Fruit fly (Drosophila melanogaster) whole organism, embryonic: ENCODE measurements around the gene Muc91C.

ENCODE experiments used
- ATbp ChIP-seq: fragments of 200-800 bp; sonication (Bioruptor generic); optimal IDR thresholded peaks from 2 replicates; lab custom pipeline; 2017; ENCODE audit warnings: missing biosample characterization, mild to moderate bottlenecking, missing genetic modification characterization, missing genetic modification reagents
- Adf1 ChIP-seq: fragments of 200-800 bp; sonication (Bioruptor generic); IDR thresholded peaks from 2 replicates; pipeline ENCODE4 v1.3.6; 2022; ENCODE audit warnings: missing biosample characterization, missing genetic modification characterization
- CG10565 ChIP-seq: fragments of 200-800 bp; sonication (Bioruptor generic); optimal IDR thresholded peaks from 3 replicates; lab custom pipeline; 2016; ENCODE audit warnings: missing biosample characterization, mild to moderate bottlenecking, missing genetic modification characterization
- CG11723 ChIP-seq: fragments of 200-800 bp; sonication (Bioruptor generic); optimal IDR thresholded peaks from 2 replicates; lab custom pipeline; 2017; ENCODE audit warnings: missing biosample characterization, mild to moderate bottlenecking, missing genetic modification characterization
- CG14050 ChIP-seq: fragments of 200-800 bp; sonication (Bioruptor generic); IDR thresholded peaks from 3 replicates; pipeline ENCODE4 v1.3.6; 2022; ENCODE audit warnings: missing biosample characterization, missing genetic modification characterization
- CG1529 ChIP-seq: fragments of 200-800 bp; sonication (Bioruptor generic); optimal IDR thresholded peaks from 3 replicates; lab custom pipeline; 2018; ENCODE audit warnings: missing biosample characterization, missing genetic modification characterization
- CG17361 ChIP-seq: fragments of 200-800 bp; sonication (Bioruptor generic); IDR thresholded peaks from 3 replicates; pipeline ENCODE4 v1.3.6; 2022; ENCODE audit warnings: missing biosample characterization, missing genetic modification characterization
- CG18262 ChIP-seq: fragments of 200-800 bp; optimal IDR thresholded peaks from 3 replicates; lab custom pipeline; 2019; ENCODE audit warnings: missing biosample characterization, mild to moderate bottlenecking, missing genetic modification characterization, moderate library complexity
- CG18476 ChIP-seq: fragments of 200-800 bp; sonication (Bioruptor generic); optimal IDR thresholded peaks from 2 replicates; lab custom pipeline; 2016; ENCODE audit warnings: missing biosample characterization, mild to moderate bottlenecking, missing genetic modification characterization
- CG2129 ChIP-seq: fragments of 200-800 bp; sonication (Bioruptor generic); IDR thresholded peaks from 2 replicates; pipeline ENCODE4 v1.3.6; 2022; ENCODE audit warnings: missing biosample characterization, missing genetic modification characterization; ENCODE audit not compliant: partially characterized antibody
- CG31365 ChIP-seq: fragments of 200-800 bp; sonication (Bioruptor generic); optimal IDR thresholded peaks from 2 replicates; lab custom pipeline; 2018; ENCODE audit warnings: missing biosample characterization, mild to moderate bottlenecking, missing genetic modification characterization
- CG3407 ChIP-seq: fragments of 200-800 bp; sonication (Bioruptor generic); optimal IDR thresholded peaks from 2 replicates; lab custom pipeline; 2018; ENCODE audit warnings: missing biosample characterization, mild to moderate bottlenecking, missing genetic modification characterization
- CG42726 ChIP-seq: fragments of 200-800 bp; sonication (Bioruptor generic); IDR thresholded peaks from 2 replicates; pipeline ENCODE4 v1.3.6; 2022; ENCODE audit warnings: missing biosample characterization, missing genetic modification characterization; ENCODE audit not compliant: partially characterized antibody
- CG4617 ChIP-seq: fragments of 200-800 bp; sonication (Bioruptor generic); optimal IDR thresholded peaks from 3 replicates; lab custom pipeline; 2016; ENCODE audit warnings: missing biosample characterization, missing genetic modification characterization, borderline replicate concordance
- CG7963 ChIP-seq: fragments of 200-800 bp; sonication (Bioruptor generic); IDR thresholded peaks from 3 replicates; pipeline ENCODE4 v1.3.6; 2022; ENCODE audit warnings: missing biosample characterization, missing genetic modification characterization; ENCODE audit not compliant: partially characterized antibody
- CG8290 ChIP-seq, 3 experiments: fragments of 200-800 bp; sonication (Bioruptor generic); optimal IDR thresholded peaks; 2 replicates each; lab custom pipeline; 2016 to 2019; ENCODE audit warnings: missing biosample characterization in 3 of 3, missing genetic modification characterization in 3 of 3, mild to moderate bottlenecking in 2 of 3, moderate library complexity in 1 of 3
- CG8924 ChIP-seq: fragments of 200-800 bp; optimal IDR thresholded peaks from 3 replicates; lab custom pipeline; 2019; ENCODE audit warnings: missing biosample characterization, mild to moderate bottlenecking, missing genetic modification characterization, moderate library complexity
- CG8944 ChIP-seq: fragments of 200-800 bp; sonication (Bioruptor generic); optimal IDR thresholded peaks from 3 replicates; lab custom pipeline; 2016; ENCODE audit warnings: missing biosample characterization, missing genetic modification characterization
- CoRest ChIP-seq: fragments of 200-800 bp; sonication (Bioruptor generic); optimal IDR thresholded peaks from 3 replicates; lab custom pipeline; 2018; ENCODE audit warnings: missing biosample characterization, mild to moderate bottlenecking, missing genetic modification characterization, moderate library complexity
- D ChIP-seq, 2 experiments: fragments of 200-800 bp in 1 of 2; fragments of >200 bp in 1 of 2; sonication (Bioruptor generic) in 1 of 2; optimal IDR thresholded peaks; 2 replicates in 1 of 2; 3 replicates in 1 of 2; lab custom pipeline; 2017; ENCODE audit warnings: mild to moderate bottlenecking in 1 of 2, missing biosample characterization in 1 of 2, missing genetic modification characterization in 1 of 2, missing genetic modification reagents in 1 of 2
- D19B ChIP-seq: fragments of 200-800 bp; sonication (Bioruptor generic); optimal IDR thresholded peaks from 2 replicates; lab custom pipeline; 2017; ENCODE audit warnings: missing biosample characterization, mild to moderate bottlenecking, missing genetic modification characterization
- Drgx ChIP-seq: fragments of 200-800 bp; sonication (Bioruptor generic); IDR thresholded peaks from 2 replicates; pipeline ENCODE4 v1.3.6; 2022; ENCODE audit warnings: missing biosample characterization, missing genetic modification characterization
- HLH3B ChIP-seq: fragments of 200-800 bp; sonication (Bioruptor generic); IDR thresholded peaks from 2 replicates; pipeline ENCODE4 v1.3.6; 2022; ENCODE audit warnings: missing biosample characterization, missing genetic modification characterization
- Hey ChIP-seq: fragments of 200-800 bp; sonication (Bioruptor generic); optimal IDR thresholded peaks from 3 replicates; lab custom pipeline; 2018; ENCODE audit warnings: missing biosample characterization, mild to moderate bottlenecking, missing genetic modification characterization
- HmgD ChIP-seq: fragments of 200-800 bp; sonication (Bioruptor generic); optimal IDR thresholded peaks from 3 replicates; lab custom pipeline; 2016; ENCODE audit warnings: missing biosample characterization, missing genetic modification characterization
- Hsf ChIP-seq: fragments of 200-800 bp; sonication (Bioruptor generic); optimal IDR thresholded peaks from 3 replicates; lab custom pipeline; 2016; ENCODE audit warnings: missing biosample characterization, missing genetic modification characterization
- NC2β ChIP-seq: fragments of 200-800 bp; sonication (Bioruptor generic); optimal IDR thresholded peaks from 2 replicates; lab custom pipeline; 2016; ENCODE audit warnings: missing biosample characterization, missing genetic modification characterization
- Nf-YB ChIP-seq: fragments of 200-800 bp; sonication (Bioruptor generic); optimal IDR thresholded peaks from 3 replicates; lab custom pipeline; 2019; ENCODE audit warnings: missing biosample characterization, mild to moderate bottlenecking, missing genetic modification characterization, moderate library complexity
- Vsx1 ChIP-seq: fragments of 200-800 bp; sonication (Bioruptor generic); optimal IDR thresholded peaks from 2 replicates; lab custom pipeline; 2017; ENCODE audit warnings: missing biosample characterization, mild to moderate bottlenecking, missing genetic modification characterization, missing genetic modification reagents
- Xbp1 ChIP-seq: fragments of 200-800 bp; sonication (Bioruptor generic); optimal IDR thresholded peaks from 3 replicates; lab custom pipeline; 2016; ENCODE audit warnings: missing biosample characterization, mild to moderate bottlenecking, missing genetic modification characterization
- aop ChIP-seq: fragments of 200-800 bp; sonication (Bioruptor generic); IDR thresholded peaks from 2 replicates; pipeline ENCODE4 v1.3.6; 2022; ENCODE audit warnings: missing biosample characterization, missing genetic modification characterization
- cas ChIP-seq: fragments of 200-800 bp; sonication (Bioruptor generic); IDR thresholded peaks from 2 replicates; pipeline ENCODE4 v1.3.6; 2022; ENCODE audit warnings: missing biosample characterization, missing genetic modification characterization
- chn ChIP-seq: fragments of 200-800 bp; sonication (Bioruptor generic); optimal IDR thresholded peaks from 2 replicates; lab custom pipeline; 2016; ENCODE audit warnings: missing biosample characterization, missing genetic modification characterization
- cwo ChIP-seq: fragments of 200-800 bp; sonication (Bioruptor generic); optimal IDR thresholded peaks from 3 replicates; lab custom pipeline; 2017; ENCODE audit warnings: missing biosample characterization, missing genetic modification characterization, mild to moderate bottlenecking, moderate library complexity, missing genetic modification reagents
- emc ChIP-seq: fragments of 200-800 bp; sonication (Bioruptor generic); optimal IDR thresholded peaks from 2 replicates; lab custom pipeline; 2016; ENCODE audit warnings: missing biosample characterization, missing genetic modification characterization
- ems ChIP-seq: fragments of 200-800 bp; sonication (Bioruptor generic); optimal IDR thresholded peaks from 3 replicates; lab custom pipeline; 2016; ENCODE audit warnings: missing biosample characterization, missing genetic modification characterization
- eve ChIP-seq, 2 experiments: fragments of >200 bp; optimal IDR thresholded peaks; 2 replicates each; lab custom pipeline; 2017; ENCODE audit warnings: missing biosample characterization in 2 of 2, missing genetic modification characterization in 2 of 2
- hbn ChIP-seq: fragments of 200-800 bp; sonication (Bioruptor generic); IDR thresholded peaks from 2 replicates; pipeline ENCODE4 v1.3.6; 2022; ENCODE audit warnings: missing biosample characterization, missing genetic modification characterization; ENCODE audit not compliant: partially characterized antibody
- knrl ChIP-seq: fragments of 200-800 bp; sonication (Bioruptor generic); IDR thresholded peaks from 3 replicates; pipeline ENCODE4 v1.3.6; 2022; ENCODE audit warnings: missing biosample characterization, missing genetic modification characterization; ENCODE audit not compliant: partially characterized antibody
- lab ChIP-seq: fragments of 200-800 bp; sonication (Bioruptor generic); optimal IDR thresholded peaks from 3 replicates; lab custom pipeline; 2017; ENCODE audit warnings: missing biosample characterization, missing genetic modification characterization, mild to moderate bottlenecking, moderate library complexity, missing genetic modification reagents
- ranshi ChIP-seq: fragments of 200-800 bp; sonication (Bioruptor generic); IDR thresholded peaks from 2 replicates; pipeline ENCODE4 v1.3.6; 2022; ENCODE audit warnings: missing biosample characterization, missing genetic modification characterization
- ro ChIP-seq: fragments of 200-800 bp; sonication (Bioruptor generic); IDR thresholded peaks from 2 replicates; pipeline ENCODE4 v1.3.6; 2022; ENCODE audit warnings: missing biosample characterization, missing genetic modification characterization
- sr ChIP-seq: fragments of 200-800 bp; sonication (Bioruptor generic); IDR thresholded peaks from 3 replicates; pipeline ENCODE4 v1.3.6; 2022; ENCODE audit warnings: missing biosample characterization, missing genetic modification characterization
- ssp ChIP-seq: fragments of 200-800 bp; sonication (Bioruptor generic); IDR thresholded peaks from 2 replicates; pipeline ENCODE4 v1.3.6; 2022; ENCODE audit warnings: missing biosample characterization, missing genetic modification characterization
- tin ChIP-seq: fragments of 200-800 bp; sonication (Bioruptor generic); optimal IDR thresholded peaks from 3 replicates; lab custom pipeline; 2016; ENCODE audit warnings: missing biosample characterization, missing genetic modification characterization
- tna ChIP-seq: fragments of 200-800 bp; sonication (Bioruptor generic); IDR thresholded peaks from 2 replicates; pipeline ENCODE4 v1.3.6; 2022; ENCODE audit warnings: missing biosample characterization, missing genetic modification characterization; ENCODE audit not compliant: partially characterized antibody
- vfl ChIP-seq: fragments of 200-800 bp; sonication (Bioruptor generic); optimal IDR thresholded peaks from 2 replicates; lab custom pipeline; 2016; ENCODE audit warnings: missing biosample characterization, missing genetic modification characterization
- vvl ChIP-seq: fragments of 200-800 bp; sonication (Bioruptor generic); IDR thresholded peaks from 2 replicates; pipeline ENCODE4 v1.3.6; 2022; ENCODE audit warnings: missing biosample characterization, missing genetic modification characterization

Gene Muc91C

dm6 chr3R:18719767-18720341 lies 27.3 kb upstream of the Muc91C start (continued):
- TF ChIP-seq CG18262 (tag; lab: Kevin White, UChicago) (peak; percentile 90), Vsx1 (peak; percentile 46), CG8290 (GFP tag; optimal IDR thresholded peaks at IDR 0.05; lab: Kevin White, UChicago) (no peak), CG8290 (tag; optimal IDR thresholded peaks at IDR 0.05; lab: Kevin White, UChicago) (peak in 1 of 2 experiments; percentile 86), D19B (GFP tag; lab: Kevin White, UChicago) (peak; percentile 53), CG7963 (no peak), CG4617 (peak; percentile 32), Hey (tag; lab: Kevin White, UChicago) (peak; percentile 91), Drgx (GFP tag; lab: Robert Waterston, UW) (no peak), CG10565 (GFP tag; lab: Kevin White, UChicago) (no peak), vfl (GFP tag; lab: Kevin White, UChicago) (peak; percentile 76), emc (GFP tag; lab: Kevin White, UChicago) (no peak), CG42726 (no peak), CG8944 (GFP tag; lab: Kevin White, UChicago) (peak; percentile 69), HLH3B (GFP tag; lab: Robert Waterston, UW) (peak; percentile 88), tin (GFP tag; lab: Kevin White, UChicago) (peak; percentile 78), chn (GFP tag; lab: Kevin White, UChicago) (peak; percentile 70), Xbp1 (GFP tag; lab: Kevin White, UChicago) (peak; percentile 85), cas (GFP tag; lab: Robert Waterston, UW) (no peak; the same call in 1 of the 2 replicates), aop (GFP tag; lab: Robert Waterston, UW) (no peak), tna (GFP tag; lab: Robert Waterston, UW) (no peak), NC2β (GFP tag; lab: Kevin White, UChicago) (peak; percentile 68), CoRest (tag; lab: Kevin White, UChicago) (peak; percentile 89), HmgD (peak; percentile 22), ranshi (GFP tag; lab: Robert Waterston, UW) (peak; percentile 85), Nf-YB (GFP tag; lab: Kevin White, UChicago) (peak; percentile 64), eve (GFP tag; optimal IDR thresholded peaks at IDR 0.05; lab: Kevin White, UChicago) (peak; percentile 15 to 93), cwo (GFP tag; lab: Kevin White, UChicago) (peak; percentile 89), ro (peak; percentile 59; the same call in 1 of the 2 replicates), ssp (GFP tag; lab: Robert Waterston, UW) (peak; percentile 60), vvl (GFP tag; lab: Robert Waterston, UW) (peak; percentile 89), sr (GFP tag; lab: Robert Waterston, UW) (no peak), CG18476 (peak; percentile 84), ATbp (GFP tag; lab: Kevin White, UChicago) (peak; percentile 88), knrl (no peak), ems (peak; percentile 81), CG17361 (GFP tag; lab: Robert Waterston, UW) (peak; percentile 91), Hsf (GFP tag; lab: Kevin White, UChicago) (peak; percentile 82), CG8924 (tag; lab: Kevin White, UChicago) (peak; percentile 90), CG1529 (peak; percentile 71), lab (peak; percentile 96), CG11723 (GFP tag; lab: Kevin White, UChicago) (peak; percentile 74), hbn (no peak), D (optimal IDR thresholded peaks at IDR 0.05; lab: Kevin White, UChicago) (no peak), D (GFP tag; optimal IDR thresholded peaks at IDR 0.05; lab: Kevin White, UChicago) (peak; percentile 81), CG3407 (GFP tag; lab: Kevin White, UChicago) (peak; percentile 70), Adf1 (GFP tag; lab: Robert Waterston, UW) (peak; percentile 66), CG31365 (peak; percentile 75), CG2129 (GFP tag; lab: Robert Waterston, UW) (no peak), CG14050 (GFP tag; lab: Robert Waterston, UW) (peak; percentile 61)
